Worm (Caenorhabditis elegans): ENCODE measurements around the gene T28D9.16.

DNA sequence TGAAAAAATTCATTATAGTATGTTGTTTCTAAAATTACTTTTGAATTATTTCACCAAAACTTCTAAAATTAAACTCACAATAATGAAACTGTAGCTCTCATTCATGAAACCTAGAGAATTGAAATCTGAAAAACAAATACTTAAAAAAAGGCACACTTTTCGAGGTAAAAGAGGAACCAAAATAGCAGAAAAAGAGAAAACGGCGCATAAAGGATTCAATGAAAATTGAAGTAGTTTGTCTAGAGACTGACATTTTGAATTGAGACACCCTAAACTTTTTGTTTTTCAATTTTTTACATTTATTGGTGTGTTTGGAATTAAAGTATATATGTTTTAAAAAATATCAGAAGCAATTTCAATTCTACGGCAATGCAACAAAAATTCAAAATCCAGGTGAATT is 4.5 kb upstream of the T28D9.16 start, which contains the start of gene dgk-5:
- no peak for TF ChIP-seq madf-10 (tag; optimal IDR thresholded peaks at IDR 0.05)
- TF ChIP-seq ztf-25 (GFP tag; IDR thresholded peaks at IDR 0.05), result no peak
- no peak for TF ChIP-seq nfya-1 (tag; optimal IDR thresholded peaks at IDR 0.05; ENCODE audit: borderline replicate concordance, insufficient read depth)
- TF ChIP-seq repo-1 (tag; optimal IDR thresholded peaks at IDR 0.05), result no peak
- no peak for TF ChIP-seq ztf-26 (tag; optimal IDR thresholded peaks at IDR 0.05)
- no peak for TF ChIP-seq ceh-58 (GFP tag; IDR thresholded peaks at IDR 0.05)

Data from whole organism, young adult.